Worm (Caenorhabditis elegans): ENCODE data around the gene Y51H4A.13.
"Not testable (repeated sequence)": the region's sequence is repeated elsewhere in the genome, so short reads cannot be mapped to it uniquely, and the experiment has no call there.

Gene Y51H4A.13

DNA sequence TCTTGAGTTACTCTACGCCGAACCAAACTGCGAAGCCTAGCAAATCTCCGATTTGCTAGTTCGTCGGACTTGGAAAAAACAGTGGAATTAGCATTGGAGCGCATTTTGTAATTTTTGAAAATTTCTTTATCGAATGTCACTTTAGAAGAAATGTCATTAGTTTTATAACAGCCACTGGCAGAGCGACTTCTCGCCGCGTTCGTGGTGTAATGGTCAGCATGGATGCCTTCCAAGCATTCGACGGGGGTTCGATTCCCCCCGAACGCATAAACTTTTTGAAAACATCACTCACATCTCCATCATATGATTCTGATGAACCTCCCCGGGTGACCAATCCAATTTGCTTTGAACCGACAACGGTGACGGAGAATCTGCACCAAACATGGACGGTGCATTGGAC lies 35.6 kb upstream of the Y51H4A.13 start:
- TF ChIP-seq nhr-19 (GFP tag; conservative IDR thresholded peaks at IDR 0.05): peak; percentile 32; the same call in 1 of the 2 replicates

DNA sequence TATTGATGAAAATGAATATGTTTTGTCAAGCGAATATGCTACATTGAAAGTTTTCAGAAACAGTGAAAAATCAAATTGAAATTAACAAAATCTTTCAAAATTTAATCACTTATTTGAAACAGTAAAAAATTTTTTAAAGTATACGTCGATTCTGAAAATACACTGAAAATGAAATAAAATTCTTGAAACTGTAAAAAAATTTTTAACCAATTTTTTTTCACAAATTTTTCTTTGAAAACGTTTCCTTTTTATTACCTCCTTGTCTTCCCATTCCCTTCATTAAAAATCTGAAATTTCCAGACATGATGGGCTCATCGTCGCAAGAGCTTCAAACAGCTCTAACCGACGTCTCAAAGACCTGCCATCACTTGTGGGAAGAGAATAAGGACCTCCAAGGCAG lies 17.8 kb upstream of the Y51H4A.13 start, which contains the start of gene sta-1:
sta-1 (plus strand) TSS at position 301 of the 400 bp plus-strand sequence.
- TF ChIP-seq nhr-77, nhr-11, blmp-1 (tag; optimal IDR thresholded peaks at IDR 0.05): not testable (repeated sequence)

DNA sequence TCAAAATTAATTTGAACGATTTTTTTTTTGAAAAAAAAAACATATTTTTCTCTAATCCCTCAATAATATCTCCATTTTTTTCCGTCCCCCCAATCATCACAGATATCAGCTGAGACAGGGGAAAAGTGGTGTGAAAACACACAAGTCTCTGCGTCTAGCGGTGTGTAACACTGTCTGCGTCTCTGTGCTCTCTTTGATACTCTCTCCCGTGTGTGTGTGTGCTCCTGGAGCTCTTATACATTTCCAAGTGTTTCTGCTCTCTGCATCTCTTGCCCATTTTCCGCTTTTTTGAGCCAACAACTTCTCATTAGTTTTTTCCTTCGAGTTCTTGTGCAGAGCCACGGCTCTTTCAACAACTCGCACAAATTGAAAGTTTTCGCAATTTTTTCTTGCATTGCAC lies 17.4 kb upstream of the Y51H4A.13 start:
- peak; percentile 21; the same call in 1 of the 2 replicates for TF ChIP-seq isw-1 (GFP tag; IDR thresholded peaks at IDR 0.05)
- TF ChIP-seq nhr-19 (GFP tag; conservative IDR thresholded peaks at IDR 0.05): peak; percentile 51
- TF ChIP-seq unc-86 (tag; optimal IDR thresholded peaks at IDR 0.05): peak; percentile 64
- no peak for TF ChIP-seq nhr-84 (tag; optimal IDR thresholded peaks at IDR 0.05)
- peak; percentile 57 to 80 for TF ChIP-seq lsy-2 (tag; optimal IDR thresholded peaks at IDR 0.05)
- no peak for TF ChIP-seq C34B4.2 (tag; optimal IDR thresholded peaks at IDR 0.05)
- TF ChIP-seq sox-4 (tag; optimal IDR thresholded peaks at IDR 0.05): no peak
- peak; percentile 53 to 61 for TF ChIP-seq efl-1 (optimal IDR thresholded peaks at IDR 0.05)
- peak; percentile 13 to 92 for TF ChIP-seq efl-1 (GFP tag; optimal IDR thresholded peaks at IDR 0.05 in 1 of 2)
- TF ChIP-seq F16B12.6 (tag; optimal IDR thresholded peaks at IDR 0.05): peak; percentile 55
- TF ChIP-seq ceh-8 (GFP tag; optimal IDR thresholded peaks at IDR 0.05): peak; percentile 12
- TF ChIP-seq nhr-71 (tag; optimal IDR thresholded peaks at IDR 0.05): peak; percentile 73
- TF ChIP-seq egl-27 (tag; optimal IDR thresholded peaks at IDR 0.05): no peak
- peak; percentile 50 for TF ChIP-seq snu-23 (GFP tag; optimal IDR thresholded peaks at IDR 0.05)
- TF ChIP-seq ceh-88 (GFP tag; IDR thresholded peaks at IDR 0.05): no peak
- no peak for TF ChIP-seq nhr-90 (tag; optimal IDR thresholded peaks at IDR 0.05; ENCODE audit: poor library complexity)
- no peak for TF ChIP-seq Y116A8C.19 (tag; optimal IDR thresholded peaks at IDR 0.05; ENCODE audit: borderline replicate concordance)
- TF ChIP-seq vab-15 (tag; optimal IDR thresholded peaks at IDR 0.05): no peak
- no peak for TF ChIP-seq ceh-90 (tag; optimal IDR thresholded peaks at IDR 0.05)
- TF ChIP-seq dpl-1 (GFP tag; optimal IDR thresholded peaks at IDR 0.05): peak in 1 of 3 experiments; percentile 21
- no peak for TF ChIP-seq unc-62 (GFP tag; optimal IDR thresholded peaks at IDR 0.05)
- peak; percentile 24 to 60 for TF ChIP-seq lin-35 (GFP tag; optimal IDR thresholded peaks at IDR 0.05)
- TF ChIP-seq jun-1 (tag; optimal IDR thresholded peaks at IDR 0.05): peak; percentile 50
- TF ChIP-seq nhr-20 (tag; optimal IDR thresholded peaks at IDR 0.05): peak; percentile 16
- TF ChIP-seq egl-13 (tag; optimal IDR thresholded peaks at IDR 0.05): no peak
- TF ChIP-seq tbx-2 (tag; optimal IDR thresholded peaks at IDR 0.05): peak; percentile 61
- TF ChIP-seq C16A3.4 (tag; optimal IDR thresholded peaks at IDR 0.05): peak; percentile 7
- TF ChIP-seq mdl-1 (tag; optimal IDR thresholded peaks at IDR 0.05): no peak
- TF ChIP-seq grh-1 (GFP tag; IDR thresholded peaks at IDR 0.05): no peak
- TF ChIP-seq pag-3 (tag; optimal IDR thresholded peaks at IDR 0.05; ENCODE audit: borderline replicate concordance, insufficient read depth): no peak
- TF ChIP-seq hlh-17 (GFP tag; optimal IDR thresholded peaks at IDR 0.05; ENCODE audit: borderline replicate concordance): no peak
- peak; percentile 24 for TF ChIP-seq xbp-1 (tag; optimal IDR thresholded peaks at IDR 0.05)
- no peak for TF ChIP-seq unc-98 (GFP tag; IDR thresholded peaks at IDR 0.05)
- TF ChIP-seq lin-14 (GFP tag; optimal IDR thresholded peaks at IDR 0.05): peak; percentile 87
- peak; percentile 23 for TF ChIP-seq pax-3 (tag; optimal IDR thresholded peaks at IDR 0.05)
- TF ChIP-seq aha-1 (tag; optimal IDR thresholded peaks at IDR 0.05): no peak
- TF ChIP-seq nhr-77 (tag; optimal IDR thresholded peaks at IDR 0.05): peak; percentile 60
- TF ChIP-seq ztf-11 (tag; optimal IDR thresholded peaks at IDR 0.05): no peak
- TF ChIP-seq sup-37 (GFP tag; optimal IDR thresholded peaks at IDR 0.05): no peak
- TF ChIP-seq lir-3 (tag; optimal IDR thresholded peaks at IDR 0.05; ENCODE audit: poor library complexity): no peak
- TF ChIP-seq nhr-47 (tag; optimal IDR thresholded peaks at IDR 0.05): peak; percentile 63
- peak; percentile 15 for TF ChIP-seq lin-13 (GFP tag; optimal IDR thresholded peaks at IDR 0.05)
- TF ChIP-seq nhr-237 (tag; optimal IDR thresholded peaks at IDR 0.05): no peak
- peak; percentile 50 for TF ChIP-seq dsc-1 (tag; optimal IDR thresholded peaks at IDR 0.05)
- TF ChIP-seq mep-1 (tag; optimal IDR thresholded peaks at IDR 0.05): peak; percentile 31
- TF ChIP-seq swsn-7 (tag; optimal IDR thresholded peaks at IDR 0.05): peak; percentile 51
